Worm (Caenorhabditis elegans): Measurements from ENCODE around the gene C18A3.10.

DNA sequence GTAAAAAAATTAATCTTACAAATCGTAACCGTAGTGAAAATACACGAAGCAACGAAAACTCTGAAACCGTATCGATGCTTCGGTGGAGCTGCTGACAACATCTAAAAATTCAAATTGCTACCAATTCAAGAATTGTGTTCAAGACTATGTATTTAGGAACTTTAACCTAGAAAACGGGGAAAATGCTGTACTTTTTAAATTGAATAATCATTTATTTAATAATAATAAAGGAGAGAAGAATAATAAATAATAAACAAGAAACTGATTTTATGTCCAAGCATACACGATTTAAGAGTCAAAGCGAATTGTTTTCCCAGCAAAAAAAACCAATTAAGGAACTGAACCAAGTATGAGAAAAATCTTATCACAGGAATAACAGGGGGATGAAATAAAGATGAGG, 46.1 kb downstream of the C18A3.10 start, which contains the start of gene C25H3.17:
- TF ChIP-seq unc-39 (tag; optimal IDR thresholded peaks at IDR 0.05) (no peak), ama-1 (optimal IDR thresholded peaks at IDR 0.05) (no peak), nhr-237 (tag; optimal IDR thresholded peaks at IDR 0.05) (no peak), lin-39 (tag; optimal IDR thresholded peaks at IDR 0.05) (no peak), nhr-28 (tag; optimal IDR thresholded peaks at IDR 0.05) (no peak), nhr-43 (tag; optimal IDR thresholded peaks at IDR 0.05; ENCODE audit: poor library complexity, severe bottlenecking) (no peak), nhr-12 (tag; optimal IDR thresholded peaks at IDR 0.05) (no peak), ceh-82 (tag; optimal IDR thresholded peaks at IDR 0.05) (no peak)
